Fruit fly (Drosophila melanogaster) whole organism, embryonic: ENCODE results near the gene Nubp1.

Source experiments
- Ada2b ChIP-seq: fragments of 200-800 bp; sonication (Bioruptor generic); IDR thresholded peaks from 2 replicates; pipeline ENCODE4 v1.3.6; 2022; ENCODE audit warnings: missing biosample characterization, missing genetic modification characterization
- Adf1 ChIP-seq: fragments of 200-800 bp; sonication (Bioruptor generic); IDR thresholded peaks from 2 replicates; pipeline ENCODE4 v1.3.6; 2022; ENCODE audit warnings: missing biosample characterization, missing genetic modification characterization
- Aef1 ChIP-seq: fragments of 200-800 bp; sonication (Bioruptor generic); IDR thresholded peaks from 3 replicates; pipeline ENCODE4 v1.3.6; 2022; ENCODE audit warnings: missing biosample characterization, missing genetic modification characterization
- Blimp-1 ChIP-seq: fragments of 200-800 bp; sonication (Bioruptor generic); optimal IDR thresholded peaks from 3 replicates; lab custom pipeline; 2018; ENCODE audit warnings: missing biosample characterization, missing genetic modification characterization, mild to moderate bottlenecking, moderate library complexity, missing genetic modification reagents
- CG11093 ChIP-seq: fragments of 200-800 bp; sonication (Bioruptor generic); IDR thresholded peaks from 3 replicates; pipeline ENCODE4 v1.3.6; 2022; ENCODE audit warnings: missing biosample characterization, missing genetic modification characterization
- CG11398 ChIP-seq: fragments of 200-800 bp; sonication (Bioruptor generic); optimal IDR thresholded peaks from 2 replicates; lab custom pipeline; 2016; ENCODE audit warnings: missing biosample characterization, missing genetic modification characterization
- CG11504 ChIP-seq: fragments of 200-800 bp; sonication (Bioruptor generic); optimal IDR thresholded peaks from 3 replicates; lab custom pipeline; 2019; ENCODE audit warnings: missing biosample characterization, mild to moderate bottlenecking, missing genetic modification characterization, moderate library complexity
- CG1233 ChIP-seq: fragments of 200-800 bp; sonication (Bioruptor generic); optimal IDR thresholded peaks from 4 replicates; lab custom pipeline; 2018; ENCODE audit warnings: missing biosample characterization, mild to moderate bottlenecking, missing genetic modification characterization
- CG12659 ChIP-seq: fragments of 200-800 bp; sonication (Bioruptor generic); optimal IDR thresholded peaks from 3 replicates; lab custom pipeline; 2017; ENCODE audit warnings: mild to moderate bottlenecking, missing biosample characterization, missing genetic modification reagents, missing genetic modification characterization
- CG15514 ChIP-seq: fragments of 200-800 bp; sonication (Bioruptor generic); optimal IDR thresholded peaks from 3 replicates; lab custom pipeline; 2017; ENCODE audit warnings: missing biosample characterization, missing genetic modification characterization, mild to moderate bottlenecking, moderate library complexity, missing genetic modification reagents
- CG15601 ChIP-seq: fragments of 200-800 bp; sonication (Bioruptor generic); optimal IDR thresholded peaks from 3 replicates; lab custom pipeline; 2019; ENCODE audit warnings: missing biosample characterization, mild to moderate bottlenecking, missing genetic modification characterization, moderate library complexity
- CG2712 ChIP-seq: fragments of 200-800 bp; optimal IDR thresholded peaks from 3 replicates; lab custom pipeline; 2019; ENCODE audit warnings: missing biosample characterization, mild to moderate bottlenecking, missing genetic modification characterization, moderate library complexity
- CG32532 ChIP-seq: fragments of 200-800 bp; sonication (Bioruptor generic); IDR thresholded peaks from 2 replicates; pipeline ENCODE4 v1.3.6; 2022; ENCODE audit warnings: missing biosample characterization, missing genetic modification characterization
- CG3281 ChIP-seq: fragments of 200-800 bp; sonication (Bioruptor generic); optimal IDR thresholded peaks from 3 replicates; lab custom pipeline; 2017; ENCODE audit warnings: missing biosample characterization, mild to moderate bottlenecking, missing genetic modification characterization
- CG33557 ChIP-seq: fragments of 200-800 bp; sonication (Bioruptor generic); optimal IDR thresholded peaks from 2 replicates; lab custom pipeline; 2019; ENCODE audit warnings: missing biosample characterization, mild to moderate bottlenecking, missing genetic modification characterization, moderate library complexity
- CG4707 ChIP-seq: fragments of 200-800 bp; sonication (Bioruptor generic); optimal IDR thresholded peaks from 2 replicates; lab custom pipeline; 2018; ENCODE audit warnings: missing biosample characterization, mild to moderate bottlenecking, missing genetic modification characterization, moderate library complexity
- CG6689 ChIP-seq: fragments of 200-800 bp; sonication (Bioruptor generic); IDR thresholded peaks from 2 replicates; pipeline ENCODE4 v1.3.6; 2022; ENCODE audit warnings: missing biosample characterization, missing genetic modification characterization
- CG7372 ChIP-seq: fragments of 200-800 bp; sonication (Bioruptor generic); IDR thresholded peaks from 2 replicates; pipeline ENCODE4 v1.3.6; 2022; ENCODE audit warnings: missing biosample characterization, missing genetic modification characterization
- CG7839 ChIP-seq: fragments of 200-800 bp; sonication (Bioruptor generic); optimal IDR thresholded peaks from 3 replicates; lab custom pipeline; 2018; ENCODE audit warnings: missing biosample characterization, mild to moderate bottlenecking, missing genetic modification characterization, moderate library complexity
- CG9437 ChIP-seq: fragments of 200-800 bp; sonication (Bioruptor generic); optimal IDR thresholded peaks from 2 replicates; lab custom pipeline; 2018; ENCODE audit warnings: missing biosample characterization, mild to moderate bottlenecking, missing genetic modification characterization
- Chrac-16 ChIP-seq: fragments of 200-800 bp; sonication (Bioruptor generic); optimal IDR thresholded peaks from 3 replicates; lab custom pipeline; 2016; ENCODE audit warnings: missing biosample characterization, missing genetic modification characterization
- Dek ChIP-seq: fragments of 200-800 bp; sonication (Bioruptor generic); optimal IDR thresholded peaks from 3 replicates; lab custom pipeline; 2019; ENCODE audit warnings: missing biosample characterization, mild to moderate bottlenecking, missing genetic modification characterization, moderate library complexity
- Drgx ChIP-seq: fragments of 200-800 bp; sonication (Bioruptor generic); IDR thresholded peaks from 2 replicates; pipeline ENCODE4 v1.3.6; 2022; ENCODE audit warnings: missing biosample characterization, missing genetic modification characterization
- Gug ChIP-seq: fragments of 200-800 bp; sonication (Bioruptor generic); IDR thresholded peaks from 4 replicates; pipeline ENCODE4 v1.3.6; 2022; ENCODE audit warnings: missing biosample characterization, missing genetic modification characterization
- Med ChIP-seq: fragments of 200-800 bp; sonication (Bioruptor generic); peaks from one replicate; lab custom pipeline; 2016; ENCODE audit warnings: missing biosample characterization, missing genetic modification characterization, mild to moderate bottlenecking, inconsistent platforms, moderate library complexity
- Neu2 ChIP-seq: fragments of 200-800 bp; sonication (Bioruptor generic); optimal IDR thresholded peaks from 3 replicates; lab custom pipeline; 2016; ENCODE audit warnings: missing biosample characterization, missing genetic modification characterization, borderline replicate concordance
- Nf-YC ChIP-seq: fragments of 200-800 bp; optimal IDR thresholded peaks from 3 replicates; lab custom pipeline; 2019; ENCODE audit warnings: missing biosample characterization, mild to moderate bottlenecking, missing genetic modification characterization, moderate library complexity
- Sin3A ChIP-seq: fragments of >200 bp; optimal IDR thresholded peaks from 2 replicates; lab custom pipeline; 2018
- ara ChIP-seq: fragments of 200-800 bp; sonication (Bioruptor generic); IDR thresholded peaks from 2 replicates; pipeline ENCODE4 v1.3.6; 2022; ENCODE audit warnings: missing biosample characterization, missing genetic modification characterization
- chinmo ChIP-seq: fragments of 200-800 bp; sonication (Bioruptor generic); IDR thresholded peaks from 4 replicates; pipeline ENCODE4 v1.3.6; 2022; ENCODE audit warnings: missing biosample characterization, missing genetic modification characterization; ENCODE audit not compliant: partially characterized antibody
- crol ChIP-seq: fragments of 200-800 bp; sonication (Bioruptor generic); IDR thresholded peaks from 2 replicates; pipeline ENCODE4 v1.3.6; 2022; ENCODE audit warnings: missing biosample characterization, missing genetic modification characterization
- cwo ChIP-seq: fragments of 200-800 bp; sonication (Bioruptor generic); optimal IDR thresholded peaks from 3 replicates; lab custom pipeline; 2017; ENCODE audit warnings: missing biosample characterization, missing genetic modification characterization, mild to moderate bottlenecking, moderate library complexity, missing genetic modification reagents
- dmrt11E ChIP-seq: fragments of 200-800 bp; sonication (Bioruptor generic); optimal IDR thresholded peaks from 3 replicates; lab custom pipeline; 2018; ENCODE audit warnings: missing biosample characterization, mild to moderate bottlenecking, missing genetic modification characterization, moderate library complexity
- dmrt99B ChIP-seq: fragments of 200-800 bp; sonication (Bioruptor generic); optimal IDR thresholded peaks from 2 replicates; lab custom pipeline; 2018; ENCODE audit warnings: missing biosample characterization, mild to moderate bottlenecking, missing genetic modification characterization, moderate library complexity
- en ChIP-seq: fragments of 200-800 bp; sonication (Bioruptor generic); optimal IDR thresholded peaks from 2 replicates; lab custom pipeline; 2016; ENCODE audit warnings: missing biosample characterization, missing genetic modification characterization
- eve ChIP-seq, 2 experiments: fragments of >200 bp; optimal IDR thresholded peaks; 2 replicates each; lab custom pipeline; 2017; ENCODE audit warnings: missing biosample characterization in 2 of 2, missing genetic modification characterization in 2 of 2
- gem ChIP-seq: fragments of 200-800 bp; sonication (Bioruptor generic); optimal IDR thresholded peaks from 2 replicates; lab custom pipeline; 2019; ENCODE audit warnings: missing biosample characterization, mild to moderate bottlenecking, missing genetic modification characterization, moderate library complexity
- gro ChIP-seq: fragments of 200-800 bp; sonication (Bioruptor generic); optimal IDR thresholded peaks from 2 replicates; lab custom pipeline; 2016; ENCODE audit warnings: missing biosample characterization, missing genetic modification characterization
- h ChIP-seq: fragments of >200 bp; optimal IDR thresholded peaks from 2 replicates; lab custom pipeline; 2017
- ken ChIP-seq: fragments of 200-800 bp; sonication (Bioruptor generic); IDR thresholded peaks from 3 replicates; pipeline ENCODE4 v1.3.6; 2022; ENCODE audit warnings: missing biosample characterization, missing genetic modification characterization
- lab ChIP-seq: fragments of 200-800 bp; sonication (Bioruptor generic); optimal IDR thresholded peaks from 3 replicates; lab custom pipeline; 2017; ENCODE audit warnings: missing biosample characterization, missing genetic modification characterization, mild to moderate bottlenecking, moderate library complexity, missing genetic modification reagents
- nmo ChIP-seq: fragments of 200-800 bp; sonication (Bioruptor generic); optimal IDR thresholded peaks from 2 replicates; lab custom pipeline; 2018; ENCODE audit warnings: missing biosample characterization, mild to moderate bottlenecking, missing genetic modification characterization, moderate library complexity
- pan ChIP-seq, 4 experiments: fragments of >200 bp in 3 of 4; fragments of 200-800 bp in 1 of 4; sonication (Bioruptor generic) in 1 of 4; optimal IDR thresholded peaks in 3 of 4; IDR thresholded peaks in 1 of 4; 2 replicates each; pipeline versions ENCODE4 v1.3.6 to Lab custom; 2017 to 2022; ENCODE audit warnings: missing biosample characterization in 2 of 4, missing genetic modification characterization in 2 of 4, mixed read lengths in 1 of 4
- prd ChIP-seq, 3 experiments: fragments of >200 bp in 2 of 3; fragments of 200-800 bp in 1 of 3; sonication (Bioruptor generic) in 1 of 3; optimal IDR thresholded peaks in 2 of 3; IDR thresholded peaks in 1 of 3; 2 replicates in 2 of 3; 3 replicates in 1 of 3; pipeline versions ENCODE4 v1.3.6 to Lab custom; 2017 to 2022; ENCODE audit warnings: missing biosample characterization in 1 of 3, missing genetic modification characterization in 1 of 3
- ranshi ChIP-seq: fragments of 200-800 bp; sonication (Bioruptor generic); IDR thresholded peaks from 2 replicates; pipeline ENCODE4 v1.3.6; 2022; ENCODE audit warnings: missing biosample characterization, missing genetic modification characterization
- sens ChIP-seq: fragments of 200-800 bp; sonication (Bioruptor generic); peaks from one replicate; lab custom pipeline; 2016; ENCODE audit warnings: missing biosample characterization, missing genetic modification characterization
- seq ChIP-seq: fragments of 200-800 bp; sonication (Bioruptor generic); IDR thresholded peaks from 2 replicates; pipeline ENCODE4 v1.3.6; 2022; ENCODE audit warnings: missing biosample characterization, missing genetic modification characterization

Gene Nubp1

dm6 chr2L:16715841-16716701, 16.3 kb upstream of the Nubp1 start, which contains the start of the genes Cyt-c-d and CG31808 (continued):
- TF ChIP-seq CG3281 (GFP tag; lab: Kevin White, UChicago) (peak; percentile 93), CG11398 (GFP tag; lab: Kevin White, UChicago) (peak; percentile 87), CG33557 (peak; percentile 92), Neu2 (GFP tag; lab: Kevin White, UChicago) (no peak), ara (GFP tag; lab: Robert Waterston, UW) (peak; percentile 98), Aef1 (peak; percentile 98), gro (GFP tag; lab: Kevin White, UChicago) (peak; percentile 82), eve (GFP tag; optimal IDR thresholded peaks at IDR 0.05; lab: Kevin White, UChicago) (peak in 1 of 2 experiments; percentile 99), Sin3A (no peak), CG11504 (tag; lab: Kevin White, UChicago) (peak; percentile 97), pan (optimal IDR thresholded peaks at IDR 0.05; lab: Kevin White, UChicago) (no peak), pan (GFP tag; optimal IDR thresholded peaks at IDR 0.05 in 1 of 2, IDR thresholded peaks at IDR 0.05 in 1 of 2) (peak in 1 of 2 experiments; percentile 97), Gug (GFP tag; lab: Robert Waterston, UW) (peak; percentile 92), h (lab: Kevin White, UChicago) (no peak), CG15601 (tag; lab: Kevin White, UChicago) (peak; percentile 96), Dek (tag; lab: Kevin White, UChicago) (peak; percentile 96), CG9437 (GFP tag; lab: Kevin White, UChicago) (peak; percentile 85), seq (peak; percentile 98), Med (peak; percentile 99), dmrt11E (peak; percentile 95), Blimp-1 (peak; percentile 97), CG12659 (GFP tag; lab: Kevin White, UChicago) (peak; percentile 97), sens (GFP tag; lab: Kevin White, UChicago) (peak; percentile 100), Ada2b (GFP tag; lab: Robert Waterston, UW) (peak; percentile 97), Adf1 (GFP tag; lab: Robert Waterston, UW) (peak; percentile 77), ranshi (GFP tag; lab: Robert Waterston, UW) (peak; percentile 97), CG7839 (tag; lab: Kevin White, UChicago) (peak; percentile 97), chinmo (GFP tag; lab: Robert Waterston, UW) (peak; percentile 77; the same call in 1 of the 4 replicates), gem (tag; lab: Kevin White, UChicago) (peak; percentile 99), CG11093 (GFP tag; lab: Robert Waterston, UW) (peak; percentile 97)

dm6 chr2L:16716771-16717170, 15.6 kb upstream of the Nubp1 start:
- TF ChIP-seq sens (GFP tag; lab: Kevin White, UChicago) = peak; percentile 74
- TF ChIP-seq CG4707 (GFP tag; lab: Kevin White, UChicago) = no peak
- peak; percentile 12 for TF ChIP-seq CG1233 (GFP tag; lab: Kevin White, UChicago)
- no peak for TF ChIP-seq en (GFP tag; lab: Kevin White, UChicago)
- TF ChIP-seq CG2712 (tag; lab: Kevin White, UChicago) = peak; percentile 32
- TF ChIP-seq lab (GFP tag; lab: Kevin White, UChicago) = peak; percentile 69
- TF ChIP-seq CG7372 (GFP tag; lab: Robert Waterston, UW) = peak; percentile 13; the same call in 1 of the 2 replicates
- no peak for TF ChIP-seq ken (GFP tag; lab: Robert Waterston, UW)
- TF ChIP-seq CG32532 (GFP tag; lab: Robert Waterston, UW) = peak; percentile 21; the same call in 1 of the 2 replicates
- peak; percentile 49; the same call in 1 of the 2 replicates for TF ChIP-seq CG6689 (GFP tag; lab: Robert Waterston, UW)
- peak; percentile 53 for TF ChIP-seq CG3281 (GFP tag; lab: Kevin White, UChicago)
- peak; percentile 19 for TF ChIP-seq Nf-YC (tag; lab: Kevin White, UChicago)
- TF ChIP-seq crol (GFP tag; lab: Robert Waterston, UW) = peak; percentile 81
- TF ChIP-seq gem (tag; lab: Kevin White, UChicago) = peak; percentile 37
- TF ChIP-seq CG15514 (GFP tag; lab: Kevin White, UChicago) = peak; percentile 28
- TF ChIP-seq prd (optimal IDR thresholded peaks at IDR 0.05; lab: Kevin White, UChicago) = no peak
- peak; percentile 44; the same call in 1 of the 3 replicates for TF ChIP-seq prd (GFP tag; IDR thresholded peaks at IDR 0.05; lab: Robert Waterston, UW)
- peak; percentile 58 for TF ChIP-seq dmrt99B (tag; lab: Kevin White, UChicago)
- TF ChIP-seq nmo = no peak
- TF ChIP-seq Drgx (GFP tag; lab: Robert Waterston, UW) = 0 out of 2 replicates have a peak, but pooled peaks have one; percentile 8
- no peak for TF ChIP-seq Chrac-16 (GFP tag; lab: Kevin White, UChicago)
- TF ChIP-seq chinmo (GFP tag; lab: Robert Waterston, UW) = no peak
- peak; percentile 43 for TF ChIP-seq cwo (GFP tag; lab: Kevin White, UChicago)
